Fruit fly (Drosophila melanogaster) Kc167 (cell line): ENCODE data around the gene CG9171.

Experiments used
- Myc ChIP-seq: fragments of >200 bp; optimal IDR thresholded peaks from 2 replicates; lab custom pipeline; 2017; ENCODE audit warnings: missing external identifiers
- Sin3A ChIP-seq: fragments of >200 bp; optimal IDR thresholded peaks from 2 replicates; lab custom pipeline; 2018; ENCODE audit warnings: missing external identifiers
- h ChIP-seq: fragments of >200 bp; optimal IDR thresholded peaks from 3 replicates; lab custom pipeline; 2018; ENCODE audit warnings: missing external identifiers
- insv ChIP-seq: fragments of >200 bp; optimal IDR thresholded peaks from 3 replicates; lab custom pipeline; 2018; ENCODE audit warnings: missing external identifiers
- psq ChIP-seq: fragments of >200 bp; optimal IDR thresholded peaks from 2 replicates; lab custom pipeline; 2017; ENCODE audit warnings: missing external identifiers
- ttk ChIP-seq: sonication (Bioruptor generic); optimal IDR thresholded peaks from 2 replicates; lab custom pipeline; 2017; ENCODE audit warnings: missing external identifiers

Gene CG9171

DNA sequence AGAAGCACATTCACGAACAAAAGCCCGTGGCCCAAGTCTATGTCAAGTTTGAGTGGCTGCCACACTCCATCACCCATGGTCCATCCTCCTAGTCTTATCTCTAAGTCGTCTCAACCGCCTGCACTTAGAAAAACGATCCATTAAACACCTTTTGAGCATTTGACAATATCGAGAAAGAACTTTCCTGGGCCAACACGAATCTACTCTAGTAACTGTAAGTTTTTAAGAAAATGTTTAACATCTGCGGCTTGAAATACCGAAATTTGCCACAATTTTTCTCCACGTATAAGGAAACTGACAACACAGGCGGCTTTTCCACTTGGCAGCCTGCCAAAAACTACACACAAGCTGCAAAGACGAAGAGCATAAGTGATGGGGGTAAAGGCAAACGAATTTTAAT, 4.9 kb downstream of the CG9171 start:
- no peak for TF ChIP-seq psq
- TF ChIP-seq insv = no peak
- no peak for TF ChIP-seq Myc (lab: Kevin White, UChicago)
- TF ChIP-seq h (lab: Kevin White, UChicago) = no peak
- no peak for TF ChIP-seq Sin3A (lab: Kevin White, UChicago)
- TF ChIP-seq ttk (lab: Kevin White, UChicago) = no peak

DNA sequence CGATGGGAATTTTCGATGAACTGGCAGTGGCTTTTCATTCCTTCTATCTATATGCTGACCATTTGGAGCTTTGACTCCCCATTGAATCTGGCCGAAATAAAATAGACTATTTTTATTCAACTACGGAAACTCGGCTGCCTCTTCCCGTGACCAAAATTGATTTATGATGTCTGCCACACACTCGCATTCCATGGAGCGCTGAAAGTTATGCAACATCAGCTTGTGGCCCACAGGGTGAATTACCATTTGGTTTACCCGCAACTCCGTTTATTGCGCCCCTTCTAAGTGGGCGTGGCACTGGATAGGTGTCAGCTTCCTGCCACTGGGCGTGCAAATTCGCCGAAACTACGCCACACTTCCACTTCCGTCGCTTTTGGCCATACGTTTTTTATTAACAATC, 7.0 kb downstream of the CG9171 start:
- TF ChIP-seq h (lab: Kevin White, UChicago) (no peak), Myc (lab: Kevin White, UChicago) (no peak), psq (no peak), ttk (lab: Kevin White, UChicago) (no peak), insv (no peak), Sin3A (lab: Kevin White, UChicago) (no peak)

DNA sequence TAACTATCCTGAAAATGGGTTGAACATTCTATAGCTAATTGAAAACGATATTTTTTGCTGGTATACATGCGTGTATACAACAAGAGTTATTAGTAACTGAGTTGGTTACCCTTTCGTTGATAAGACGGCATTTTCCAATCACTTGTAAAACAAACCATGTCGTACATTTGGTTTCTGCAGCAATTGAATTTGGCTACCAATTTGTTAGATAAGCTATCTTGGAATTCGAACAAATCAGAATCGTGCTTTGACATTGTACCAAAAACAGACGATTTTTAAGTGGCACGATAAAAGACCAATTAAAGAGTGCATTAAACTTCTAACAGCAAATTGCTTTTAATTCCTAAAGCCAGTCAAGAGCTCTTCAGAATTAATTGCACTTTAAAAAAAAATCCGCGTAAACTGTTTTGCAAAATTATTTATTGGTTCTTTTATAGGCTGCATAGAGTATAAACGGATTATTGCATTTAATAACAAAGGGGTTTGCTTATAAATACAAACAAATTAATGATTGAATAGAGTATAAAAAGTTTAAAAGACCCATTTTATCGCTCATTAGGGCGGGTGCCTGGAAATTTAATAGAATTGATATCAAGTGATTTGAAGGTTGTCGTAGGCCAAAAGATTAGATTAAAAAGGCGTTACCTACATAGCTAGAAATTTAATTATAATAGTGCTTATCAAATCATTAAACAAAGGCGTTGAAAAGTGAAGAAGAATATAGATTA, 9.1 kb downstream of the CG9171 start:
- TF ChIP-seq Myc (lab: Kevin White, UChicago) (no peak), psq (no peak), ttk (lab: Kevin White, UChicago) (no peak), Sin3A (lab: Kevin White, UChicago) (no peak), insv (no peak), h (lab: Kevin White, UChicago) (no peak)

- TF ChIP-seq Sin3A (lab: Kevin White, UChicago) (no peak), insv (no peak), ttk (lab: Kevin White, UChicago) (no peak), psq (no peak), Myc (lab: Kevin White, UChicago) (no peak), h (lab: Kevin White, UChicago) (no peak)
These were observed 10.8 kb downstream of the CG9171 start for dm6 chr2L:5789268-5789667.

DNA sequence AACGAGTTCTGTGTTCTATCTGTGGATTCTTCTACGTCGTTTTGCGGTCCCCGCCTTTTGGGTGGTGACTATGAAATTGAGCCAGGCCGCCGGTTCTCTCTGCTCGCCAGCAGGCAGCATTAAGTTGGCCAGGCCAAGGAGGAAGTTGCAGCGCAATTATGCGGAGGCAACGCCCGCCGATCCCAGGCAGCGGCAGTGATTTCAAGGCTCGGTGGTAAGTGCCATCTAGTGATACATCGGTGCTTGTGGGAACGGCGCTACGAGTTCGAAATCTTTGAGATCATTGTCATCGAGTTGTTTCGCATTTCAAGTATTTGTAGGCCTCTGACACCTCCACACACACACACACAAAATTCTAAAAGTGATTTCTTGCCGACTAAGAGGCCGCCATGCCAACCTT, 16.3 kb downstream of the CG9171 start, which contains the start of gene CG31913:
TSS of gene CG31913 (plus strand) at position 301 of the 400 bp plus-strand sequence.
- TF ChIP-seq Myc (lab: Kevin White, UChicago) (no peak), h (lab: Kevin White, UChicago) (no peak), Sin3A (lab: Kevin White, UChicago) (no peak), insv (no peak), psq (no peak), ttk (lab: Kevin White, UChicago) (no peak)

DNA sequence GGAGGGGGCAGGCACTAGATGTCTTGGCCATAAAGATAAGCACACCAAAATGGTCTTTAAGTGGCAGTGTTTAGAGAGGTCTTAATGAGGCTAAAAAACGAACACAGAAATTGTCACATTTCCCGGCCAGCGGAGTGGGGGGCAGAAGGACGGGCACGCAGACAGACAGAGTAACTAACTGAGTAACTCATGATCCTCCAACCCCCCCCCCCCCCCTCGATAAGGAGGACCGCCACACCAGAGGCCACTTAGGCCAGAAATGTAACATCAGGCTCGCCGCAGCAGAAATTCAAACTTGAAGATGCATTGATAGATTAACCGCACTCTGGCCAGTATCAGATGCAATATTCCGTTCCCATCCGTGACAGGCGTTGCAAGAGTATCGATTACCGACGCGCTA, 17.2 kb downstream of the CG9171 start:
- TF ChIP-seq insv = no peak
- no peak for TF ChIP-seq Sin3A (lab: Kevin White, UChicago)
- no peak for TF ChIP-seq ttk (lab: Kevin White, UChicago)
- no peak for TF ChIP-seq h (lab: Kevin White, UChicago)
- TF ChIP-seq psq = no peak
- TF ChIP-seq Myc (lab: Kevin White, UChicago) = no peak

- TF ChIP-seq Myc (lab: Kevin White, UChicago) = no peak
- no peak for TF ChIP-seq ttk (lab: Kevin White, UChicago)
- no peak for TF ChIP-seq psq
- TF ChIP-seq insv = no peak
- no peak for TF ChIP-seq Sin3A (lab: Kevin White, UChicago)
- no peak for TF ChIP-seq h (lab: Kevin White, UChicago)
These were observed 18.9 kb downstream of the CG9171 start for dm6 chr2L:5781181-5781580.

dm6 chr2L:5780703-5781102, 19.4 kb downstream of the CG9171 start:
- TF ChIP-seq Sin3A (lab: Kevin White, UChicago) (no peak), Myc (lab: Kevin White, UChicago) (no peak), insv (no peak), h (lab: Kevin White, UChicago) (no peak), ttk (lab: Kevin White, UChicago) (no peak), psq (no peak)

DNA sequence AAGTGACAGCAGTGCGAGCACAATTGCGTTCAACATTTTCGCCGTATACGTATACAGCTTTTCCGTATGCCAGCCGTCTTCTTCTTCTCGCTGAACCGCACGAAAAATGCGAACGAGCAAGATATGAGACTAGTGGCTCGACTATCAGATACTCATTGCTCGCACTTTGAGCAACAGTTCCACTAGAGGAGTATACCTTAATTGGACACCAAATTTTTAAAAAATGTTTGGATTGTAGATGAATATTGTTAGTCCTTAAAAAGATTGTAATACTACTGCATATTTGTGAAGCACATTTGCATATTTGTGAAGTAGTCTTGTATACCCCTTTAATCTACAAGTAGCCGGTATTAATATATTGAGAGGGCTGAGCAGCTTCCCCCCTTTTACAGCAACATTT, 21.9 kb downstream of the CG9171 start:
- TF ChIP-seq h (lab: Kevin White, UChicago) (no peak), Sin3A (lab: Kevin White, UChicago) (no peak), insv (no peak), psq (no peak), ttk (lab: Kevin White, UChicago) (no peak), Myc (lab: Kevin White, UChicago) (no peak)

- TF ChIP-seq Myc (lab: Kevin White, UChicago) (no peak), psq (no peak), insv (no peak), Sin3A (lab: Kevin White, UChicago) (no peak), h (lab: Kevin White, UChicago) (no peak), ttk (lab: Kevin White, UChicago) (no peak)
These were observed 27.8 kb downstream of the CG9171 start for dm6 chr2L:5772262-5772661.

- TF ChIP-seq Myc (lab: Kevin White, UChicago) = no peak
- TF ChIP-seq Sin3A (lab: Kevin White, UChicago) = no peak
- no peak for TF ChIP-seq psq
- no peak for TF ChIP-seq h (lab: Kevin White, UChicago)
- TF ChIP-seq ttk (lab: Kevin White, UChicago) = no peak
- no peak for TF ChIP-seq insv
These were observed 28.9 kb downstream of the CG9171 start for dm6 chr2L:5771179-5771578.

dm6 chr2L:5766498-5767008, 33.5 kb downstream of the CG9171 start:
- TF ChIP-seq psq (no peak), ttk (lab: Kevin White, UChicago) (no peak), Sin3A (lab: Kevin White, UChicago) (no peak), insv (no peak), Myc (lab: Kevin White, UChicago) (no peak), h (lab: Kevin White, UChicago) (no peak)
